Fruit fly (Drosophila melanogaster): ENCODE data around the gene CG13101.

Gene CG13101

dm6 chr2L:9026157-9026556 lies 41.5 kb upstream of the CG13101 start:
- TF ChIP-seq CG31388 (GFP tag; optimal IDR thresholded peaks at IDR 0.05): no peak
- TF ChIP-seq Ets65A (GFP tag): peak; percentile 91

dm6 chr2L:9019438-9019837 lies 34.8 kb upstream of the CG13101 start:
- TF ChIP-seq Deaf1 (tag; optimal IDR thresholded peaks at IDR 0.05): peak; percentile 67
- peak; percentile 96 for TF ChIP-seq CG5180 (GFP tag; optimal IDR thresholded peaks at IDR 0.05)
- no peak for TF ChIP-seq Dref (GFP tag; IDR thresholded peaks at IDR 0.05)
- TF ChIP-seq chinmo (GFP tag; IDR thresholded peaks at IDR 0.05; ENCODE audit: partially characterized antibody): 0 out of 4 replicates have a peak, but pooled peaks have one; percentile 10
- no peak for TF ChIP-seq CG11093 (GFP tag; IDR thresholded peaks at IDR 0.05)
- no peak for TF ChIP-seq CG2875 (GFP tag; optimal IDR thresholded peaks at IDR 0.05)
- no peak for TF ChIP-seq Med (GFP tag)
- no peak for TF ChIP-seq kni (GFP tag; optimal IDR thresholded peaks at IDR 0.05)
- TF ChIP-seq chn (GFP tag; optimal IDR thresholded peaks at IDR 0.05): no peak
- no peak for TF ChIP-seq CG7928 (GFP tag; optimal IDR thresholded peaks at IDR 0.05)
- TF ChIP-seq CG9609 (GFP tag; optimal IDR thresholded peaks at IDR 0.05): no peak
- TF ChIP-seq hbn (GFP tag; IDR thresholded peaks at IDR 0.05; ENCODE audit: partially characterized antibody): no peak
- TF ChIP-seq stwl (tag; optimal IDR thresholded peaks at IDR 0.05): peak; percentile 10
- no peak for TF ChIP-seq CG8765 (GFP tag; IDR thresholded peaks at IDR 0.05)

dm6 chr2L:9013968-9014367 lies 29.3 kb upstream of the CG13101 start, which contains the start of gene Rcd-1r:
Rcd-1r (minus strand) TSS chr2L:9014068.
- TF ChIP-seq exex (tag; optimal IDR thresholded peaks at IDR 0.05) (peak; percentile 75), CG14441 (GFP tag; IDR thresholded peaks at IDR 0.05) (no peak), stwl (tag; optimal IDR thresholded peaks at IDR 0.05) (peak; percentile 22)

- TF ChIP-seq Myb (GFP tag; optimal IDR thresholded peaks at IDR 0.05): no peak
- no peak for TF ChIP-seq CG11723 (GFP tag; optimal IDR thresholded peaks at IDR 0.05)
- TF ChIP-seq so (GFP tag; IDR thresholded peaks at IDR 0.05): no peak
- no peak for TF ChIP-seq corto (GFP tag; optimal IDR thresholded peaks at IDR 0.05)
- peak; percentile 21 for TF ChIP-seq CG3281 (GFP tag; optimal IDR thresholded peaks at IDR 0.05)
- TF ChIP-seq Dfd (GFP tag; optimal IDR thresholded peaks at IDR 0.05): no peak
- no peak for TF ChIP-seq CG4820 (GFP tag; optimal IDR thresholded peaks at IDR 0.05)
- TF ChIP-seq Fer2 (tag; optimal IDR thresholded peaks at IDR 0.05): no peak
- TF ChIP-seq Atf3 (GFP tag; optimal IDR thresholded peaks at IDR 0.05): no peak
- TF ChIP-seq CG15269 (tag; optimal IDR thresholded peaks at IDR 0.05): peak; percentile 13
- peak; percentile 59; the same call in 1 of the 2 replicates for TF ChIP-seq GATAe (GFP tag; conservative IDR thresholded peaks at IDR 0.05)
- TF ChIP-seq Side (GFP tag; optimal IDR thresholded peaks at IDR 0.05): no peak
- no peak for TF ChIP-seq CG9876 (GFP tag; optimal IDR thresholded peaks at IDR 0.05)
- TF ChIP-seq grn (GFP tag; optimal IDR thresholded peaks at IDR 0.05): peak; percentile 61
- no peak for TF ChIP-seq gcm2 (GFP tag; optimal IDR thresholded peaks at IDR 0.05)
- no peak for TF ChIP-seq z (GFP tag; IDR thresholded peaks at IDR 0.05)
- TF ChIP-seq lab (GFP tag; optimal IDR thresholded peaks at IDR 0.05): peak; percentile 5
- peak; percentile 28 for TF ChIP-seq grau (tag; optimal IDR thresholded peaks at IDR 0.05)
- TF ChIP-seq CG34376 (GFP tag; optimal IDR thresholded peaks at IDR 0.05): peak; percentile 40
- no peak for TF ChIP-seq gfzf (GFP tag; optimal IDR thresholded peaks at IDR 0.05)
- TF ChIP-seq CG5245 (GFP tag; optimal IDR thresholded peaks at IDR 0.05): no peak
- TF ChIP-seq ase (GFP tag; IDR thresholded peaks at IDR 0.05): no peak
- peak; percentile 63; the same call in 2 of the 3 replicates for TF ChIP-seq row (GFP tag; IDR thresholded peaks at IDR 0.05)
- no peak for TF ChIP-seq salm (tag; optimal IDR thresholded peaks at IDR 0.05)
- TF ChIP-seq exex (tag; optimal IDR thresholded peaks at IDR 0.05): peak; percentile 92
- no peak for TF ChIP-seq CG1233 (GFP tag; optimal IDR thresholded peaks at IDR 0.05)
- TF ChIP-seq Hr51 (GFP tag; optimal IDR thresholded peaks at IDR 0.05): peak in 1 of 2 experiments; percentile 45
- 0 out of 2 replicates have a peak, but pooled peaks have one; percentile 21 for TF ChIP-seq ranshi (GFP tag; IDR thresholded peaks at IDR 0.05)
Observed at dm6 chr2L:9011543-9012238, 27.0 kb upstream of the CG13101 start, which contains the start of gene CG13102. CG13102 (plus strand) TSS chr2L:9012188.
